Worm (Caenorhabditis elegans): ENCODE data around the gene F55A11.7.

DNA sequence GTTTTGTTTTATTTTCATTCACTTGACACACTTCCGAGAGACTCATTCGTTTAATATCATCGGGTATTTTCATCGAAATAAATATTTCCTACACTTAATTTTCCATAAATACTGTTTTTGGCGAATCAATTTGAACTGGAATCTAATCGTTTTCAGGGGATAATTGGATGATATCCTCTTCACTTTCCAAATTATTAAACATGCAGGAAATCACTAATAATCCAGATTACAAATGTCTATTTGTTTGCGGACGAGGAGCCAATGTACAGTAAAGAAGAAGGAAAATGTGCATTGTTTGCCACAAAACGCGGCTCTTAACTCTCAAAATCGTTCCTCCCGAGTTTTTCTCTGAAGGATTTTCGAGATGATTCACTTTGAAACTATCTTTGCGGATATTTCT lies 10.7 kb downstream of the F55A11.7 start, which contains the start of gene F55A11.6:
- TF ChIP-seq unc-62 (GFP tag; optimal IDR thresholded peaks at IDR 0.05): no peak
- TF ChIP-seq fos-1 (tag; optimal IDR thresholded peaks at IDR 0.05): no peak
- TF ChIP-seq pqm-1 (tag; optimal IDR thresholded peaks at IDR 0.05): no peak
- TF ChIP-seq ama-1 (optimal IDR thresholded peaks at IDR 0.05): no peak
- TF ChIP-seq pha-4 (tag; optimal IDR thresholded peaks at IDR 0.05): no peak
- no peak for TF ChIP-seq nhr-11 (tag; optimal IDR thresholded peaks at IDR 0.05)
- no peak for TF ChIP-seq nhr-25 (tag; optimal IDR thresholded peaks at IDR 0.05)
- TF ChIP-seq elt-3 (tag; optimal IDR thresholded peaks at IDR 0.05): no peak
- no peak for TF ChIP-seq snpc-4 (tag; optimal IDR thresholded peaks at IDR 0.05)
- no peak for TF ChIP-seq fkh-10 (GFP tag; optimal IDR thresholded peaks at IDR 0.05)
- no peak for TF ChIP-seq nfya-1 (tag; optimal IDR thresholded peaks at IDR 0.05; ENCODE audit: insufficient read depth)

All from whole organism, L3 larva.